Fruit fly (Drosophila melanogaster) whole organism, embryonic: ENCODE measurements around the gene Kpc1.

Experiments
- Atf3 ChIP-seq: fragments of 200-800 bp; sonication (Bioruptor generic); optimal IDR thresholded peaks from 3 replicates; lab custom pipeline; 2016; ENCODE audit warnings: missing biosample characterization, missing genetic modification characterization
- BtbVII ChIP-seq: fragments of 200-800 bp; sonication (Bioruptor generic); optimal IDR thresholded peaks from 3 replicates; lab custom pipeline; 2017; ENCODE audit warnings: missing biosample characterization, mild to moderate bottlenecking, missing genetic modification characterization
- CG10543 ChIP-seq: fragments of 200-800 bp; sonication (Bioruptor generic); optimal IDR thresholded peaks from 3 replicates; lab custom pipeline; 2017; ENCODE audit warnings: missing biosample characterization, mild to moderate bottlenecking, missing genetic modification characterization, moderate library complexity
- CG17568 ChIP-seq: fragments of 200-800 bp; sonication (Bioruptor generic); optimal IDR thresholded peaks from 2 replicates; lab custom pipeline; 2018; ENCODE audit warnings: missing biosample characterization, mild to moderate bottlenecking, missing genetic modification characterization, moderate library complexity
- CG18619 ChIP-seq: fragments of 200-800 bp; sonication (Bioruptor generic); optimal IDR thresholded peaks from 3 replicates; lab custom pipeline; 2017; ENCODE audit warnings: missing biosample characterization, mild to moderate bottlenecking, missing genetic modification characterization
- CG2120 ChIP-seq: fragments of 200-800 bp; sonication (Bioruptor generic); optimal IDR thresholded peaks from 3 replicates; lab custom pipeline; 2016; ENCODE audit warnings: missing biosample characterization, missing genetic modification characterization
- CG2199 ChIP-seq: fragments of 200-800 bp; sonication (Bioruptor generic); IDR thresholded peaks from 3 replicates; pipeline ENCODE4 v1.3.6; 2022; ENCODE audit warnings: missing biosample characterization, missing genetic modification characterization
- CG34376 ChIP-seq: fragments of 200-800 bp; sonication (Bioruptor generic); optimal IDR thresholded peaks from 2 replicates; lab custom pipeline; 2018; ENCODE audit warnings: missing biosample characterization, mild to moderate bottlenecking, missing genetic modification characterization
- CG34422 ChIP-seq: fragments of 200-800 bp; sonication (Bioruptor generic); IDR thresholded peaks from 3 replicates; pipeline ENCODE4 v1.3.6; 2022; ENCODE audit warnings: missing biosample characterization, missing genetic modification characterization
- CG3838 ChIP-seq: fragments of 200-800 bp; sonication (Bioruptor generic); optimal IDR thresholded peaks from 3 replicates; lab custom pipeline; 2016; ENCODE audit warnings: missing biosample characterization, missing genetic modification characterization
- CG4282 ChIP-seq: fragments of 200-800 bp; sonication (Bioruptor generic); optimal IDR thresholded peaks from 2 replicates; lab custom pipeline; 2016; ENCODE audit warnings: missing biosample characterization, missing genetic modification characterization
- CG43689 ChIP-seq: fragments of 200-800 bp; sonication (Bioruptor generic); IDR thresholded peaks from 2 replicates; pipeline ENCODE4 v1.3.6; 2022; ENCODE audit warnings: missing biosample characterization, missing genetic modification characterization
- CG4617 ChIP-seq: fragments of 200-800 bp; sonication (Bioruptor generic); optimal IDR thresholded peaks from 3 replicates; lab custom pipeline; 2016; ENCODE audit warnings: missing biosample characterization, missing genetic modification characterization, borderline replicate concordance
- CG6175 ChIP-seq: fragments of 200-800 bp; sonication (Bioruptor generic); IDR thresholded peaks from 3 replicates; pipeline ENCODE4 v1.3.6; 2022; ENCODE audit warnings: missing biosample characterization, missing genetic modification characterization
- CG6683 ChIP-seq: fragments of 200-800 bp; sonication (Bioruptor generic); optimal IDR thresholded peaks from 2 replicates; lab custom pipeline; 2017; ENCODE audit warnings: missing biosample characterization, mild to moderate bottlenecking, missing genetic modification characterization, missing genetic modification reagents
- CG8290 ChIP-seq, 3 experiments: fragments of 200-800 bp; sonication (Bioruptor generic); optimal IDR thresholded peaks; 2 replicates each; lab custom pipeline; 2016 to 2019; ENCODE audit warnings: missing biosample characterization in 3 of 3, missing genetic modification characterization in 3 of 3, mild to moderate bottlenecking in 2 of 3, moderate library complexity in 1 of 3
- D19A ChIP-seq: fragments of 200-800 bp; optimal IDR thresholded peaks from 3 replicates; lab custom pipeline; 2019; ENCODE audit warnings: missing biosample characterization, mild to moderate bottlenecking, missing genetic modification characterization, moderate library complexity
- Deaf1 ChIP-seq: fragments of 200-800 bp; optimal IDR thresholded peaks from 3 replicates; lab custom pipeline; 2019; ENCODE audit warnings: missing biosample characterization, mild to moderate bottlenecking, missing genetic modification characterization, moderate library complexity
- Drgx ChIP-seq: fragments of 200-800 bp; sonication (Bioruptor generic); IDR thresholded peaks from 2 replicates; pipeline ENCODE4 v1.3.6; 2022; ENCODE audit warnings: missing biosample characterization, missing genetic modification characterization
- GATAe ChIP-seq: fragments of 200-800 bp; sonication (Bioruptor generic); conservative IDR thresholded peaks from 2 replicates; pipeline ENCODE4 v1.3.6; 2022; ENCODE audit warnings: missing biosample characterization, missing genetic modification characterization
- Hey ChIP-seq: fragments of 200-800 bp; sonication (Bioruptor generic); optimal IDR thresholded peaks from 3 replicates; lab custom pipeline; 2018; ENCODE audit warnings: missing biosample characterization, mild to moderate bottlenecking, missing genetic modification characterization
- Hmr ChIP-seq: fragments of 200-800 bp; sonication (Bioruptor generic); optimal IDR thresholded peaks from 3 replicates; lab custom pipeline; 2017; ENCODE audit warnings: mild to moderate bottlenecking, missing biosample characterization, missing genetic modification reagents, missing genetic modification characterization
- Lhr ChIP-seq: fragments of 200-800 bp; sonication (Bioruptor generic); optimal IDR thresholded peaks from 3 replicates; lab custom pipeline; 2017; ENCODE audit warnings: mild to moderate bottlenecking, missing biosample characterization, missing genetic modification reagents, missing genetic modification characterization
- MBD-R2 ChIP-seq: fragments of 200-800 bp; sonication (Bioruptor generic); IDR thresholded peaks from 2 replicates; pipeline ENCODE4 v1.3.6; 2022; ENCODE audit warnings: missing biosample characterization, missing genetic modification characterization
- Med ChIP-seq: fragments of 200-800 bp; sonication (Bioruptor generic); peaks from one replicate; lab custom pipeline; 2016; ENCODE audit warnings: missing biosample characterization, missing genetic modification characterization, mild to moderate bottlenecking, inconsistent platforms, moderate library complexity
- Nf-YC ChIP-seq: fragments of 200-800 bp; optimal IDR thresholded peaks from 3 replicates; lab custom pipeline; 2019; ENCODE audit warnings: missing biosample characterization, mild to moderate bottlenecking, missing genetic modification characterization, moderate library complexity
- Pdp1 ChIP-seq, 2 experiments: fragments of 200-800 bp; sonication (Bioruptor generic); optimal IDR thresholded peaks; 3 replicates each; lab custom pipeline; 2016; ENCODE audit warnings: missing biosample characterization in 2 of 2, missing genetic modification characterization in 2 of 2, mild to moderate bottlenecking in 1 of 2, moderate library complexity in 1 of 2
- Rfx ChIP-seq: fragments of 200-800 bp; sonication (Bioruptor generic); IDR thresholded peaks from 2 replicates; pipeline ENCODE4 v1.3.6; 2022; ENCODE audit warnings: missing biosample characterization, missing genetic modification characterization
- TFAM ChIP-seq: fragments of 200-800 bp; sonication (Bioruptor generic); optimal IDR thresholded peaks from 2 replicates; lab custom pipeline; 2017; ENCODE audit warnings: missing biosample characterization, missing genetic modification characterization, inconsistent platforms
- Vsx1 ChIP-seq: fragments of 200-800 bp; sonication (Bioruptor generic); optimal IDR thresholded peaks from 2 replicates; lab custom pipeline; 2017; ENCODE audit warnings: missing biosample characterization, mild to moderate bottlenecking, missing genetic modification characterization, missing genetic modification reagents
- aop ChIP-seq: fragments of 200-800 bp; sonication (Bioruptor generic); IDR thresholded peaks from 2 replicates; pipeline ENCODE4 v1.3.6; 2022; ENCODE audit warnings: missing biosample characterization, missing genetic modification characterization
- ara ChIP-seq: fragments of 200-800 bp; sonication (Bioruptor generic); IDR thresholded peaks from 2 replicates; pipeline ENCODE4 v1.3.6; 2022; ENCODE audit warnings: missing biosample characterization, missing genetic modification characterization
- ems ChIP-seq: fragments of 200-800 bp; sonication (Bioruptor generic); optimal IDR thresholded peaks from 3 replicates; lab custom pipeline; 2016; ENCODE audit warnings: missing biosample characterization, missing genetic modification characterization
- en ChIP-seq: fragments of 200-800 bp; sonication (Bioruptor generic); optimal IDR thresholded peaks from 2 replicates; lab custom pipeline; 2016; ENCODE audit warnings: missing biosample characterization, missing genetic modification characterization
- ftz-f1 ChIP-seq: fragments of 200-800 bp; sonication (Bioruptor generic); optimal IDR thresholded peaks from 2 replicates; lab custom pipeline; 2016; ENCODE audit warnings: missing biosample characterization, missing genetic modification characterization
- grn ChIP-seq: fragments of 200-800 bp; sonication (Bioruptor generic); optimal IDR thresholded peaks from 3 replicates; lab custom pipeline; 2017; ENCODE audit warnings: missing biosample characterization, missing genetic modification characterization
- gro ChIP-seq: fragments of 200-800 bp; sonication (Bioruptor generic); optimal IDR thresholded peaks from 2 replicates; lab custom pipeline; 2016; ENCODE audit warnings: missing biosample characterization, missing genetic modification characterization
- hth ChIP-seq: fragments of >200 bp; optimal IDR thresholded peaks from 2 replicates; lab custom pipeline; 2017; ENCODE audit warnings: inconsistent platforms
- mirr ChIP-seq: fragments of 200-800 bp; sonication (Bioruptor generic); optimal IDR thresholded peaks from 3 replicates; lab custom pipeline; 2018; ENCODE audit warnings: missing biosample characterization, mild to moderate bottlenecking, missing genetic modification characterization
- pnt ChIP-seq: fragments of 200-800 bp; sonication (Bioruptor generic); optimal IDR thresholded peaks from 3 replicates; lab custom pipeline; 2016; ENCODE audit warnings: missing biosample characterization, missing genetic modification characterization
- rib ChIP-seq: fragments of 200-800 bp; sonication (Bioruptor generic); IDR thresholded peaks from 2 replicates; pipeline ENCODE4 v1.3.6; 2022; ENCODE audit warnings: missing biosample characterization, missing genetic modification characterization
- row ChIP-seq: fragments of 200-800 bp; sonication (Bioruptor generic); IDR thresholded peaks from 3 replicates; pipeline ENCODE4 v1.3.6; 2022; ENCODE audit warnings: missing biosample characterization, missing genetic modification characterization
- schlank ChIP-seq: fragments of 200-800 bp; sonication (Bioruptor generic); optimal IDR thresholded peaks from 2 replicates; lab custom pipeline; 2018; ENCODE audit warnings: missing biosample characterization, mild to moderate bottlenecking, missing genetic modification characterization
- sd ChIP-seq: fragments of 200-800 bp; sonication (Bioruptor generic); optimal IDR thresholded peaks from 3 replicates; lab custom pipeline; 2018; ENCODE audit warnings: missing biosample characterization, mild to moderate bottlenecking, missing genetic modification characterization, moderate library complexity
- sug ChIP-seq: fragments of 200-800 bp; optimal IDR thresholded peaks from 2 replicates; lab custom pipeline; 2019; ENCODE audit warnings: missing biosample characterization, mild to moderate bottlenecking, missing genetic modification characterization, moderate library complexity
- tap ChIP-seq: fragments of 200-800 bp; optimal IDR thresholded peaks from 3 replicates; lab custom pipeline; 2019; ENCODE audit warnings: missing biosample characterization, mild to moderate bottlenecking, missing genetic modification characterization, moderate library complexity
- wor ChIP-seq: fragments of 200-800 bp; sonication (Bioruptor generic); IDR thresholded peaks from 2 replicates; pipeline ENCODE4 v1.3.6; 2022; ENCODE audit warnings: missing biosample characterization, missing genetic modification characterization

Gene Kpc1

dm6 chr3R:15205223-15205622, 9.2 kb upstream of the Kpc1 start (continued):
- 0 out of 3 replicates have a peak, but pooled peaks have one; percentile 35 for TF ChIP-seq CG2199 (GFP tag; lab: Robert Waterston, UW)
- TF ChIP-seq Med (GFP tag; lab: Kevin White, UChicago): no peak

- no peak for TF ChIP-seq en (GFP tag; lab: Kevin White, UChicago)
- no peak for TF ChIP-seq tap (tag; lab: Kevin White, UChicago)
- TF ChIP-seq pnt (GFP tag; lab: Kevin White, UChicago): no peak
- TF ChIP-seq CG6683 (GFP tag; lab: Kevin White, UChicago): no peak
- TF ChIP-seq CG17568 (GFP tag; lab: Kevin White, UChicago): no peak
- no peak for TF ChIP-seq CG3838 (GFP tag; lab: Kevin White, UChicago)
- TF ChIP-seq Deaf1 (tag; lab: Kevin White, UChicago): peak; percentile 80
- TF ChIP-seq TFAM (GFP tag; lab: Kevin White, UChicago): no peak
- peak; percentile 71 for TF ChIP-seq GATAe (GFP tag; lab: Robert Waterston, UW)
- TF ChIP-seq CG43689 (GFP tag; lab: Robert Waterston, UW): no peak
- TF ChIP-seq Hey (tag; lab: Kevin White, UChicago): peak; percentile 26
- TF ChIP-seq MBD-R2: 0 out of 2 replicates have a peak, but pooled peaks have one; percentile 8
- TF ChIP-seq Vsx1 (GFP tag; lab: Kevin White, UChicago): peak; percentile 30
- no peak for TF ChIP-seq ara (GFP tag; lab: Robert Waterston, UW)
- TF ChIP-seq mirr: peak; percentile 92
- TF ChIP-seq Atf3 (GFP tag; lab: Kevin White, UChicago): no peak
- no peak for TF ChIP-seq hth (lab: Kevin White, UChicago)
- TF ChIP-seq CG2120 (GFP tag; lab: Kevin White, UChicago): peak; percentile 19
- peak; percentile 90 for TF ChIP-seq sug
- no peak for TF ChIP-seq CG4617
- TF ChIP-seq sd (tag; lab: Kevin White, UChicago): peak; percentile 36
- TF ChIP-seq Pdp1 (GFP tag; optimal IDR thresholded peaks at IDR 0.05; lab: Kevin White, UChicago): peak in 1 of 2 experiments; percentile 42
- peak; percentile 6 for TF ChIP-seq Hmr
- TF ChIP-seq CG8290 (GFP tag; optimal IDR thresholded peaks at IDR 0.05; lab: Kevin White, UChicago): no peak
- TF ChIP-seq CG8290 (tag; optimal IDR thresholded peaks at IDR 0.05; lab: Kevin White, UChicago): peak in 1 of 2 experiments; percentile 8
- no peak for TF ChIP-seq schlank (tag; lab: Kevin White, UChicago)
- no peak for TF ChIP-seq CG34422 (GFP tag; lab: Robert Waterston, UW)
- TF ChIP-seq CG34376: peak; percentile 65
- TF ChIP-seq rib: peak; percentile 47; the same call in 1 of the 2 replicates
- 0 out of 3 replicates have a peak, but pooled peaks have one; percentile 27 for TF ChIP-seq CG6175 (GFP tag; lab: Robert Waterston, UW)
- peak; percentile 37 for TF ChIP-seq grn (GFP tag; lab: Kevin White, UChicago)
- peak; percentile 26 for TF ChIP-seq gro (GFP tag; lab: Kevin White, UChicago)
- peak; percentile 37 for TF ChIP-seq CG10543
- no peak for TF ChIP-seq Drgx (GFP tag; lab: Robert Waterston, UW)
- peak; percentile 62 for TF ChIP-seq ftz-f1 (GFP tag; lab: Kevin White, UChicago)
- TF ChIP-seq CG4282 (GFP tag; lab: Kevin White, UChicago): no peak
- TF ChIP-seq BtbVII: peak; percentile 76
- no peak for TF ChIP-seq wor (GFP tag; lab: Robert Waterston, UW)
- TF ChIP-seq Nf-YC (tag; lab: Kevin White, UChicago): no peak
- no peak for TF ChIP-seq Lhr (GFP tag; lab: Kevin White, UChicago)
- TF ChIP-seq aop (GFP tag; lab: Robert Waterston, UW): no peak
- peak; percentile 44; the same call in 2 of the 3 replicates for TF ChIP-seq row (GFP tag; lab: Robert Waterston, UW)
- no peak for TF ChIP-seq CG18619 (GFP tag; lab: Kevin White, UChicago)
- TF ChIP-seq ems (GFP tag; lab: Kevin White, UChicago): no peak
- TF ChIP-seq D19A: peak; percentile 74
- no peak for TF ChIP-seq Rfx
These were observed 2.2 kb upstream of the Kpc1 start for dm6 chr3R:15198052-15198793.
